Worm (Caenorhabditis elegans): Measurements from ENCODE around the gene C45B11.6.

C45B11.6 gene

ce11 chrV:11059180-11059579 lies 15.3 kb downstream of the C45B11.6 start, which contains the start of gene T04C12.1:
Gene T04C12.1 (minus strand): TSS chrV:11059269.
- TF ChIP-seq Y67H2A.10 (GFP tag; conservative IDR thresholded peaks at IDR 0.05) (no peak), ama-1 (optimal IDR thresholded peaks at IDR 0.05) (peak; percentile 6), ama-1 (GFP tag; optimal IDR thresholded peaks at IDR 0.05) (no peak), ccch-3 (GFP tag; optimal IDR thresholded peaks at IDR 0.05) (no peak), cebp-1 (GFP tag; IDR thresholded peaks at IDR 0.05) (no peak), cebp-1 (tag; optimal IDR thresholded peaks at IDR 0.05) (no peak)

- TF ChIP-seq D2030.7 (GFP tag; IDR thresholded peaks at IDR 0.05) (no peak), ztf-18 (tag; optimal IDR thresholded peaks at IDR 0.05) (no peak)
These were observed 16.5 kb downstream of the C45B11.6 start, which contains the start of gene T04C12.11 for ce11 chrV:11060239-11060984. Gene T04C12.11 (minus strand): TSS chrV:11060289.

- TF ChIP-seq let-526 (GFP tag; IDR thresholded peaks at IDR 0.05) (no peak), lin-26 (GFP tag; IDR thresholded peaks at IDR 0.05) (no peak), snpc-4 (GFP tag; optimal IDR thresholded peaks at IDR 0.05) (no peak), snpc-4 (tag; optimal IDR thresholded peaks at IDR 0.05) (no peak), let-607 (tag; optimal IDR thresholded peaks at IDR 0.05) (no peak), ztf-25 (GFP tag; IDR thresholded peaks at IDR 0.05) (no peak), mel-28 (tag; optimal IDR thresholded peaks at IDR 0.05; ENCODE audit: borderline replicate concordance) (no peak), lin-40 (tag; optimal IDR thresholded peaks at IDR 0.05) (no peak), attf-3 (GFP tag; conservative IDR thresholded peaks at IDR 0.05) (no peak), D2030.7 (GFP tag; IDR thresholded peaks at IDR 0.05) (no peak), nfya-1 (tag; optimal IDR thresholded peaks at IDR 0.05; ENCODE audit: borderline replicate concordance, insufficient read depth) (no peak), ceh-27 (GFP tag; optimal IDR thresholded peaks at IDR 0.05) (no peak), attf-5 (GFP tag; optimal IDR thresholded peaks at IDR 0.05) (no peak), Y67H2A.10 (GFP tag; conservative IDR thresholded peaks at IDR 0.05) (no peak), madf-8 (GFP tag; conservative IDR thresholded peaks at IDR 0.05) (no peak), F52B5.7 (tag; optimal IDR thresholded peaks at IDR 0.05) (no peak), hmg-20 (GFP tag; IDR thresholded peaks at IDR 0.05) (no peak)
These were observed 18.0 kb downstream of the C45B11.6 start for ce11 chrV:11061887-11062286.

DNA sequence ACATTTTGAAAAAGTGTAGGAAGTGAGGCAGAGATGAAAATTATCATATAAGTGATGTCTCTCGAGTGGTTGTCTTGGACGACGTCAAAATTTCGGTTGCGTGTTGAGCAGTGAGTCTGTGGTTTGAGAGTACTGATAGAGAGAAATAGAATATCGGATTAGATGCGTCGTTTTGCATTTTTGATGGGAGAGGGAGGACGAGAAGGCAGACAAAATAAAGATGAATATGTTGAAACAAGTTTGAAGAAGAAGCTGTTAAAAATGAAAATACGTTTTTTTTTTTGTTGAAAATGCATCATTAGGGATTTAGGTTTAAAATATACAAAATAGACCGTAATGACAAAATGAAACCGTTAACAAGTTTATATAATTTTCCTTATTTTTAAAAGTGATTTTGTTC lies 19.2 kb downstream of the C45B11.6 start, which contains the start of gene T04C12.9:
Gene T04C12.9 (minus strand): TSS at position 101 of the 400 bp plus-strand sequence.
- TF ChIP-seq ztf-22 (GFP tag; optimal IDR thresholded peaks at IDR 0.05) (no peak), gei-17 (GFP tag; optimal IDR thresholded peaks at IDR 0.05) (no peak), lag-1 (GFP tag; IDR thresholded peaks at IDR 0.05) (no peak), hlh-12 (tag; optimal IDR thresholded peaks at IDR 0.05) (no peak), pbrm-1 (GFP tag; IDR thresholded peaks at IDR 0.05) (no peak), ceh-58 (GFP tag; IDR thresholded peaks at IDR 0.05) (no peak), unc-130 (GFP tag; optimal IDR thresholded peaks at IDR 0.05) (no peak), chd-7 (tag; optimal IDR thresholded peaks at IDR 0.05) (no peak), xnd-1 (tag; optimal IDR thresholded peaks at IDR 0.05) (no peak), mel-28 (tag; optimal IDR thresholded peaks at IDR 0.05; ENCODE audit: borderline replicate concordance) (no peak), T07F8.4 (tag; optimal IDR thresholded peaks at IDR 0.05) (no peak), ZK185.1 (tag; optimal IDR thresholded peaks at IDR 0.05; ENCODE audit: poor library complexity, severe bottlenecking) (no peak), ceh-91 (GFP tag; IDR thresholded peaks at IDR 0.05) (no peak)
